Fruit fly (Drosophila melanogaster): ENCODE results near the gene trus.
"Not testable (repeated sequence)": the region's sequence is repeated elsewhere in the genome, so short reads cannot be mapped to it uniquely, and the experiment has no call there.

trus gene

DNA sequence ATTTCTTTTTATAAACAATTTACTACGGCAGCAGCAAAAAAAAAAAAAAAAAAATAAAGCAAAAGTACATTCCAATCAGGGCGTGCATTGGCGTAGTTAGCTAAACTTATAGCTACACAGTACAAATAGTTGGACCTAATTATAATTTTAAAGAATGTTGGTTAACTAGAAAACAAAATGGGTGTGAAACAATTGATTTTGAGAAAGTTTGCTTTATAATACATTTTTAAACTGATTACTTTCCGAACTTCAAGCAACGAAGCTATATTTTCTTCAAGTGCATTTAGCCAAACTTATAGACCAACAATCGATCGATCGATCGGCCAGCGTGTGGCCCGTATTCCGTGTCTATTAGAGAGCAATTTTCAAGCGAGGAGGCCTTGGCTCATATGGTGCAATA lies 5.0 kb upstream of the trus start:
- TF ChIP-seq EcR (GFP tag; optimal IDR thresholded peaks at IDR 0.05), result no peak
- peak; percentile 15 for TF ChIP-seq CG34367 (tag; optimal IDR thresholded peaks at IDR 0.05)
- peak; percentile 27 for TF ChIP-seq CG17806 (tag; optimal IDR thresholded peaks at IDR 0.05)
- no peak for TF ChIP-seq rn (GFP tag; IDR thresholded peaks at IDR 0.05)
- 0 out of 2 replicates have a peak, but pooled peaks have one; percentile 11 for TF ChIP-seq CG10348 (GFP tag; IDR thresholded peaks at IDR 0.05)
- no peak for TF ChIP-seq fd96Ca (GFP tag; IDR thresholded peaks at IDR 0.05)
- no peak for TF ChIP-seq Pif1A (GFP tag; optimal IDR thresholded peaks at IDR 0.05)
- peak; percentile 21 for TF ChIP-seq CG15710 (tag; optimal IDR thresholded peaks at IDR 0.05)
- TF ChIP-seq CG8159 (tag; optimal IDR thresholded peaks at IDR 0.05), result peak; percentile 32
- TF ChIP-seq CG9948 (tag; optimal IDR thresholded peaks at IDR 0.05), result peak; percentile 22
- TF ChIP-seq CG14655 (GFP tag; optimal IDR thresholded peaks at IDR 0.05), result no peak
- TF ChIP-seq CG32121 (GFP tag; IDR thresholded peaks at IDR 0.05), result peak; percentile 22; the same call in 1 of the 2 replicates
- TF ChIP-seq CG12605 (GFP tag; IDR thresholded peaks at IDR 0.05), result 0 out of 2 replicates have a peak, but pooled peaks have one; percentile 35
- TF ChIP-seq CG13204 (GFP tag; optimal IDR thresholded peaks at IDR 0.05), result no peak
- peak; percentile 29 for TF ChIP-seq Ets98B (GFP tag; IDR thresholded peaks at IDR 0.05)
- TF ChIP-seq D1 (tag; optimal IDR thresholded peaks at IDR 0.05), result no peak
- no peak for TF ChIP-seq Pif1B (GFP tag; optimal IDR thresholded peaks at IDR 0.05)
- TF ChIP-seq CG4496 (GFP tag; IDR thresholded peaks at IDR 0.05), result 0 out of 3 replicates have a peak, but pooled peaks have one; percentile 49
- TF ChIP-seq CG8301 (tag; optimal IDR thresholded peaks at IDR 0.05), result peak; percentile 20
- no peak for TF ChIP-seq gl (tag; optimal IDR thresholded peaks at IDR 0.05)
- TF ChIP-seq Snoo (tag; optimal IDR thresholded peaks at IDR 0.05), result no peak

DNA sequence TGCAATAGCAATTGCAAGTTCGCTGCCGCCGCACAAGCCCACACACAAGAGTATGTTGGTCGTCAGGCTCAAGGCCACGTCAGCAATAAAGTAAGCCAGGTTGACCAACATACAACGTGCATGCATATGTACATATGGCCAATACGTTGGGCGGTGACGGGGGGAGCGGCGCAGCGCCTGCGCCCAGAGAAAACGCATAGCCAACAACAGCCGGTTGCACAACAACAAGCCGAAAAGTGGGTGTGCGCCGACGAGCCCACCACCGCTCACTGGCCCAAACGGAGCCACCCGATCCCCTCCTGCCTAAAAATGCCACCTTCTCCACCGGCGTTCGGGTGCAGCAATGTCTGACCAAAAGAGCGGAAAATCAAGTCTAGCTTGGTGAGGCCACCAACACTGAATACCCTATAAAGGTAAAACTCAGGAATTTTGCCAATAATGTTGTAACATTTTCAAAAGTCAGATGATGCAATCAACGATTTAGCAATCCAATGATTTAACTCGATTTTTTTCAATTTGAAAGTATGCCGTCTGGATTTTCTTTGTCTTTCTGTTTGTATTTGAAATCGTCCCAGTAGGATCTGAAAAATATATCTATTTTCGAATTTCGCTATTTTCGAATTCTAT lies 4.4 kb upstream of the trus start, which contains the start of gene CG5509:
Gene CG5509 (plus strand): TSS at position 577 of the 627 bp plus-strand sequence.
- no peak for TF ChIP-seq fd96Ca (GFP tag; IDR thresholded peaks at IDR 0.05)
- no peak for TF ChIP-seq CG8301 (tag; optimal IDR thresholded peaks at IDR 0.05)
- peak; percentile 63 for TF ChIP-seq EcR (GFP tag; optimal IDR thresholded peaks at IDR 0.05)
- 0 out of 2 replicates have a peak, but pooled peaks have one; percentile 9 for TF ChIP-seq CG10348 (GFP tag; IDR thresholded peaks at IDR 0.05)
- TF ChIP-seq CG9948 (tag; optimal IDR thresholded peaks at IDR 0.05), result no peak
- TF ChIP-seq CG13204 (GFP tag; optimal IDR thresholded peaks at IDR 0.05), result peak; percentile 92
- 0 out of 3 replicates have a peak, but pooled peaks have one; percentile 22 for TF ChIP-seq CG4496 (GFP tag; IDR thresholded peaks at IDR 0.05)
- no peak for TF ChIP-seq CG17806 (tag; optimal IDR thresholded peaks at IDR 0.05)
- no peak for TF ChIP-seq CG34367 (tag; optimal IDR thresholded peaks at IDR 0.05)
- TF ChIP-seq CG8159 (tag; optimal IDR thresholded peaks at IDR 0.05), result no peak
- TF ChIP-seq Pif1B (GFP tag; optimal IDR thresholded peaks at IDR 0.05), result no peak
- TF ChIP-seq Snoo (tag; optimal IDR thresholded peaks at IDR 0.05), result no peak
- TF ChIP-seq Ets98B (GFP tag; IDR thresholded peaks at IDR 0.05), result peak; percentile 43
- no peak for TF ChIP-seq CG32121 (GFP tag; IDR thresholded peaks at IDR 0.05)
- TF ChIP-seq CG12605 (GFP tag; IDR thresholded peaks at IDR 0.05), result no peak

DNA sequence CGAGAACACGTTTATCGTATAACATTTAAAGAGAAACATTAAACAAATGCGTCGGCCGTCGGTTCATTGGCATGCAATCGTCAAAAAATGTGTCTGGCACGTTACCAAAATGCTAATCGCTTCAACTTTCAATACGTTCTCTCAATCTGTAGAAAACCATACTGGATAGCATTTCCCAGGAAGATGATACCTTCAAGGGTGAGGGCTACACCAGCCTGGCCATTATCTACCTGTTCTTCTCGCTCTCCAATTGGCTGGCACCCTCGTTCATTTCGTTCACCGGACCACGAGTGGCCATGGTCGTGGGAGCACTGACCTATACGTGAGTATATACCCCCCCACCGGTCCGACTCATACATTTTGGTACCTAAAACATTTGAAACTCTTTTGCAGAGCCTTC lies 1.9 kb upstream of the trus start:
- TF ChIP-seq EcR (GFP tag; optimal IDR thresholded peaks at IDR 0.05) (peak; percentile 77), Pif1A (GFP tag; optimal IDR thresholded peaks at IDR 0.05) (no peak), fd96Ca (GFP tag; IDR thresholded peaks at IDR 0.05) (no peak)

DNA sequence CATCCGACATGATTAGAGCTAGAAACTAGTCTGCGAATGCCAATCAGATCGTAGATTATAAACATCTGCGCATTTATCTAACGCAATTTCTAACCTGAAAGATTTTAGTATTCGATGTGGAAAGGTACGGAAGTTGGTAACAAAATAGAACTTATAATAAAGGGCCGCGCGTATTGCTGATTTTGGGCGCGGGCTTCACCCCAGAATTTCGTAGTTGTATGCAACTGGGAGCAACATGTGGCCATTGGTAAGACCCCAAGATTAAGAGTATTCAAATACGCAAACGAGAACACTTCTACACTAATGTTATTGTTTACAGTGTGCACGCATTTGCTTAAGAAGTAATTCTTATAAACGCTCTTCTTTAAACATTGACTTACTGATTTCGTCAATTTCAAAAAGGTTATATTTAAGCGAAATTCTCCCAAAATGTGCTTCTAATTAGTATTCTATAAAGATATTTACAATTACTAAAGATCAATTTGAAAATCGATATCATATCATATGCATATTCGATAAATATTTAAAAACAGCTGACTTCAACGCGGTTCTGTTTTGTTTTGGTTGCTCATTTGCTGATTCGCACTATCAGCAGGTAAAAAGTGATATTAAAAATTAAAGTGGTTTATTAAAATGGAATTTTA lies 3.6 kb downstream of the trus start, which contains the start of the genes CG5961 and Polr3C:
Gene CG5961 (minus strand): TSS at position 416 of the 644 bp plus-strand sequence.
Gene Polr3C (plus strand): TSS at position 536 of the 644 bp plus-strand sequence.
- TF ChIP-seq fd96Ca (GFP tag; IDR thresholded peaks at IDR 0.05) (no peak), Snoo (tag; optimal IDR thresholded peaks at IDR 0.05) (no peak), CG15710 (tag; optimal IDR thresholded peaks at IDR 0.05) (no peak), CG14655 (GFP tag; optimal IDR thresholded peaks at IDR 0.05) (no peak), EcR (GFP tag; optimal IDR thresholded peaks at IDR 0.05) (no peak), gl (tag; optimal IDR thresholded peaks at IDR 0.05) (no peak), D1 (tag; optimal IDR thresholded peaks at IDR 0.05) (no peak), CG10348 (GFP tag; IDR thresholded peaks at IDR 0.05) (no peak), Ets98B (GFP tag; IDR thresholded peaks at IDR 0.05) (no peak), CG8301 (tag; optimal IDR thresholded peaks at IDR 0.05) (no peak), rn (GFP tag; IDR thresholded peaks at IDR 0.05) (no peak), CG4496 (GFP tag; IDR thresholded peaks at IDR 0.05) (no peak), Pif1B (GFP tag; optimal IDR thresholded peaks at IDR 0.05) (no peak), CG32121 (GFP tag; IDR thresholded peaks at IDR 0.05) (no peak), CG13204 (GFP tag; optimal IDR thresholded peaks at IDR 0.05) (no peak), Pif1A (GFP tag; optimal IDR thresholded peaks at IDR 0.05) (no peak), CG8159 (tag; optimal IDR thresholded peaks at IDR 0.05) (no peak), CG9948 (tag; optimal IDR thresholded peaks at IDR 0.05) (no peak), CG12605 (GFP tag; IDR thresholded peaks at IDR 0.05) (no peak)

DNA sequence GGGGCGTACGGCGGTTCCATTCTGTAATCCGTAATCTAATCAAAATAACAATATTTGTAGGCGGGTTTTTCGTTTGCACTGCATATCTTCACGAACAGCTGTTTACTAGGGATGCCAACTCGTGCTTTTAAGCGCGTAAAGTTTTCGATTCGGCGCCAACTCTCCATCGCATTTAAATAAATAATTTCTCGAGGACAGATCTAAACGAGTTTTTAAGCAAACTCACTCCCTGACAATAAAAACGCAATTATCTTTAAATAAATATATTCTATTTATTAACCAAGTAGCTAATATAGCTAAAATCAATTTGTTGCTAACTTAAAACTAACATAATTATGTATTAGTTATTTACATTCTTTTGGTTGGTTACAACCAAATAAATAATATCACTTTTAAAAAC lies 8.8 kb downstream of the trus start, which contains the start of gene CG5608:
Gene CG5608 (minus strand): TSS at position 101 of the 400 bp plus-strand sequence.
- not testable (repeated sequence) for TF ChIP-seq gl (tag; optimal IDR thresholded peaks at IDR 0.05); Ets98B (GFP tag; IDR thresholded peaks at IDR 0.05); CG9948 (tag; optimal IDR thresholded peaks at IDR 0.05)

DNA sequence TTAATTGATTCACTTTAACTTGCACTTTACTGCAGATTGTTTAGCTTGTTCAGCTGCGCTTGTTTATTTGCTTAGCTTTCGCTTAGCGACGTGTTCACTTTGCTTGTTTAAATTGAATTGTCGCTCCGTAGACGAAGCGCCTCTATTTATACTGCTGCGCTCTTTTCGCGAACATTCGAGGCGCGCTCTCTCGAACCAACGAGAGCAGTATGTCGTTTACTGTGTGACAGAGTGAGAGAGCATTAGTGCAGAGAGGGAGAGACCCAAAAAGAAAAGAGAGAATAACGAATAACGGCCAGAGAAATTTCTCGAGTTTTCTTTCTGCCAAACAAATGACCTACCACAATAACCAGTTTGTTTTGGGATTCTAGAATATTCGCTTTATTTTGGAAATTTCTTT lies 11.3 kb downstream of the trus start, which contains the start of gene Hsp70Ba:
Gene Hsp70Ba (minus strand): TSS at position 102 of the 400 bp plus-strand sequence.
- not testable (repeated sequence) for TF ChIP-seq CG9948 (tag; optimal IDR thresholded peaks at IDR 0.05); Pif1A (GFP tag; optimal IDR thresholded peaks at IDR 0.05); Ets98B (GFP tag; IDR thresholded peaks at IDR 0.05)

Data from whole organism, pupa.